Worm (Caenorhabditis elegans) whole organism, mixed stage, embryonic: ENCODE data around the gene K07E8.7.

Source experiments
- blmp-1 ChIP-seq: fragments of 150-350 bp; optimal IDR thresholded peaks from 2 replicates; lab custom pipeline; 2014; ENCODE audit warnings: missing biosample characterization, missing genetic modification characterization
- ces-1 ChIP-seq: fragments of 150-350 bp; optimal IDR thresholded peaks from 2 replicates; lab custom pipeline; 2014; ENCODE audit warnings: missing biosample characterization, missing genetic modification reagents, missing genetic modification characterization
- lsy-2 ChIP-seq: fragments of 150-350 bp; optimal IDR thresholded peaks from 2 replicates; lab custom pipeline; 2014; ENCODE audit warnings: missing biosample characterization, missing genetic modification characterization
- nhr-12 ChIP-seq: fragments of 150-350 bp; optimal IDR thresholded peaks from 2 replicates; lab custom pipeline; 2014; ENCODE audit warnings: missing biosample characterization, missing genetic modification characterization
- nhr-2 ChIP-seq: fragments of 150-350 bp; optimal IDR thresholded peaks from 2 replicates; lab custom pipeline; 2014; ENCODE audit warnings: missing biosample characterization, missing genetic modification characterization
- nhr-28 ChIP-seq: fragments of 150-350 bp; optimal IDR thresholded peaks from 2 replicates; lab custom pipeline; 2014; ENCODE audit warnings: missing biosample characterization, missing genetic modification characterization
- nhr-76 ChIP-seq: sonication (generic microtip); optimal IDR thresholded peaks from 2 replicates; lab custom pipeline; 2017; ENCODE audit warnings: missing biosample characterization, missing genetic modification characterization
- unc-39 ChIP-seq: fragments of 150-350 bp; optimal IDR thresholded peaks from 2 replicates; lab custom pipeline; 2014; ENCODE audit warnings: missing biosample characterization, missing genetic modification characterization

DNA sequence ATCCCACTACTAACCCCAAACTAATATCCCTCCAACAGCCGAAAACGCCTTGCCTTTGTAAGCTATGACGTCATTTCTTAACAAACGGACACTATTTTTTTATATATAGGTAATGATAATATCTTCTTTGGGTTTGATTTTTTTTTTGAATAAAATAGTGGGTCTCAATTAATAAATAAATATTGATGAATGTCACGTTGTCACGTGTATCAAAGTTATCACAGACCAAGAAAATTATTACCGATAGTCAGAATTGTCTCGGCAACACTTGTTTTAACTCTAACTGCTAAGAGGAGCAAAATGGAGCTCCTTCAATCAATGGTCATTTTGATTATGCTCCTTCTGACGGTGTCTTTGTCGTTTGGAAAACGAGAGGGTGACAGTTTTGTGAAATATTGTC, 16.2 kb downstream of the K07E8.7 start, which contains the start of gene T04B8.1:
- no peak for TF ChIP-seq nhr-12 (tag; lab: Kevin White, UChicago)
- no peak for TF ChIP-seq ces-1 (GFP tag; lab: Kevin White, UChicago)
- TF ChIP-seq nhr-76: no peak
- no peak for TF ChIP-seq nhr-28 (tag; lab: Kevin White, UChicago)
- no peak for TF ChIP-seq unc-39 (tag; lab: Kevin White, UChicago)
- TF ChIP-seq blmp-1 (tag; lab: Kevin White, UChicago): no peak
- TF ChIP-seq lsy-2 (tag; lab: Kevin White, UChicago): no peak
- no peak for TF ChIP-seq nhr-2
